Worm (Caenorhabditis elegans) whole organism, midembryonic: ENCODE data around the gene wdr-5.2.

Experiments
- T22C8.4 ChIP-seq: fragments of 200-800 bp; sonication (Bioruptor generic); IDR thresholded peaks from 2 replicates; pipeline ENCODE4 v1.3.6; 2022; ENCODE audit warnings: missing genetic modification characterization, missing compliant biosample characterization
- cog-1 ChIP-seq: sonication (generic microtip); optimal IDR thresholded peaks from 2 replicates; lab custom pipeline; 2016; ENCODE audit warnings: missing genetic modification characterization, missing compliant biosample characterization
- flt-1 ChIP-seq: fragments of 200-800 bp; sonication (Bioruptor generic); IDR thresholded peaks from 2 replicates; pipeline ENCODE4 v1.3.6; 2022; ENCODE audit warnings: missing genetic modification characterization, missing compliant biosample characterization
- klf-2 ChIP-seq: fragments of 200-800 bp; sonication (Bioruptor generic); conservative IDR thresholded peaks from 2 replicates; pipeline ENCODE4 v1.3.6; 2022; ENCODE audit warnings: missing genetic modification reagents, missing genetic modification characterization, missing compliant biosample characterization
- med-1 ChIP-seq: sonication (generic microtip); optimal IDR thresholded peaks from 2 replicates; lab custom pipeline; 2017; ENCODE audit warnings: missing genetic modification characterization, mild to moderate bottlenecking, missing compliant biosample characterization, antibody characterized with exemption, missing genetic modification reagents; ENCODE audit not compliant: insufficient read depth
- ref-1 ChIP-seq: fragments of 200-800 bp; sonication (Bioruptor generic); conservative IDR thresholded peaks from 2 replicates; pipeline ENCODE4 v1.3.6; 2022; ENCODE audit warnings: missing genetic modification reagents, missing genetic modification characterization, missing compliant biosample characterization
- tab-1 ChIP-seq: fragments of 200-800 bp; sonication (Bioruptor generic); IDR thresholded peaks from 2 replicates; pipeline ENCODE4 v1.3.6; 2022; ENCODE audit warnings: missing genetic modification characterization, missing compliant biosample characterization
- ztf-23 ChIP-seq: fragments of 200-800 bp; sonication (Bioruptor generic); IDR thresholded peaks from 2 replicates; pipeline ENCODE4 v1.3.6; 2022; ENCODE audit warnings: missing genetic modification reagents, missing genetic modification characterization, missing compliant biosample characterization
- ztf-29 ChIP-seq: fragments of 200-800 bp; sonication (Bioruptor generic); IDR thresholded peaks from 2 replicates; pipeline ENCODE4 v1.3.6; 2022; ENCODE audit warnings: missing genetic modification reagents, missing genetic modification characterization, missing compliant biosample characterization

The wdr-5.2 gene

DNA sequence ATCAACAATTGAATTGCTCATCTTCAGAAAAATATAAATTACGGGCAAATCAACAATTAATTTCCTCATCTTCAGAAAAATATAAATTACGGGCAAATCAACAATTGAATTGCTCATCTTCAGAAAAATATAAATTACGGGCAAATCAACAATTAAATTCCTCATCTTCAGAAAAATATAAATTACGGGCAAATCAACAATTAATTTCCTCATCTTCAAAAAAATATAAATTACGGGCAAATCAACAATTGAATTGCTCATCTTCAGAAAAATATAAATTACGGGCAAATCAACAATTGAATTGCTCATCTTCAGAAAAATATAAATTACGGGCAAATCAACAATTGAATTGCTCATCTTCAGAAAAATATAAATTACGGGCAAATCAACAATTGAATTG is 36.8 kb downstream of the wdr-5.2 start:
- TF ChIP-seq tab-1 (GFP tag; lab: Robert Waterston, UW), result peak; percentile 66; the same call in 1 of the 2 replicates

DNA sequence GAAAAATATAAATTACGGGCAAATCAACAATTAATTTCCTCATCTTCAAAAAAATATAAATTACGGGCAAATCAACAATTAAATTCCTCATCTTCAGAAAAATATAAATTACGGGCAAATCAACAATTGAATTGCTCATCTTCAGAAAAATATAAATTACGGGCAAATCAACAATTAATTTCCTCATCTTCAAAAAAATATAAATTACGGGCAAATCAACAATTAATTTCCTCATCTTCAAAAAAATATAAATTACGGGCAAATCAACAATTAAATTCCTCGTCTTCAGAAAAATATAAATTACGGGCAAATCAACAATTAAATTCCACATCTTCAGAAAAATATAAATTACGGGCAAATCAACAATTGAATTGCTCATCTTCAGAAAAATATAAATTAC is 37.8 kb downstream of the wdr-5.2 start:
- TF ChIP-seq flt-1 (GFP tag; lab: Robert Waterston, UW), result peak; percentile 29; the same call in 1 of the 2 replicates

DNA sequence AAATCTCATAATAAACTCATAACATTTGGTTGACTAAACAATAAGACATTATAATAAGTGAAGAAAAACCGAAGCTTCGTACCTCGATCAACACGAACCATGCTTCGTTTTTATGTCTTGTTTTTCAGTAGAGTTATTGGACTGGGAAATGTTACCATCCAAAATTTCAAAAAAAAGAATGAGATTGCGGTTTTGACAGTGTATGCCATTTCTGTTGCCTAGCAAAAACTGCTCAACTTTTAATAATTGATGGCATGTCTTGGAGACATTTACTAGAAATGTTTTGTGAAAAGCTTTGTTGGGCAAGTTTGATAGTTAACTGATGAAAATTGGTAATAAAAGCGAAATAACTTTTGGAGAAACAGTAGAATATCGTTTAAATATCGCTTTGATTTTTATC is 45.3 kb downstream of the wdr-5.2 start, which contains the start of gene Y60A9.1:
Y60A9.1 (minus strand) TSS at position 101 of the 400 bp plus-strand sequence.
- TF ChIP-seq klf-2 (GFP tag; lab: Robert Waterston, UW) (no peak), med-1 (GFP tag; lab: Kevin White, UChicago) (no peak), cog-1 (tag; lab: Kevin White, UChicago) (no peak), ztf-23 (no peak), ztf-29 (GFP tag; lab: Robert Waterston, UW) (no peak), flt-1 (GFP tag; lab: Robert Waterston, UW) (no peak), tab-1 (GFP tag; lab: Robert Waterston, UW) (no peak), T22C8.4 (no peak), ref-1 (GFP tag; lab: Robert Waterston, UW) (no peak)

DNA sequence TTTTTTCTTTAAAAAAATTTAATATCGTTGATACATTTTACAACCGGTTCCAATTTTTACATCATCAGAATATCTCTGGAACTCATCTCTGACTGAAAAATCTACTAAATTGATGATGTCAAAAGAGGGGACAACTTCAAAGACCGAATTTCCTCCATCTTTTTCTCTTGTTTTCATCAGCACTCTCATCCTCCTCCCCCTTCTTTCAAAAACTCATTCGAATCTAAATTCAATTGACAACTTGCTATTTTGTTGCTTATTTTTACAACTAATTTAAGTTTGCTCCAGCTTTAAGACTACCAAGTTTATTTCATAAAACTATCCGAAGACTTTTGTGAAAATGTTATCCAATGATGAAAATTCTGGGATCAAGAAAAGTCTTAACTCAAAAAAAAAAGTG is 49.1 kb downstream of the wdr-5.2 start:
- TF ChIP-seq ztf-23 (no peak), tab-1 (GFP tag; lab: Robert Waterston, UW) (no peak), T22C8.4 (no peak), flt-1 (GFP tag; lab: Robert Waterston, UW) (no peak), med-1 (GFP tag; lab: Kevin White, UChicago) (no peak), ref-1 (GFP tag; lab: Robert Waterston, UW) (no peak), cog-1 (tag; lab: Kevin White, UChicago) (no peak), ztf-29 (GFP tag; lab: Robert Waterston, UW) (no peak), klf-2 (GFP tag; lab: Robert Waterston, UW) (no peak)

DNA sequence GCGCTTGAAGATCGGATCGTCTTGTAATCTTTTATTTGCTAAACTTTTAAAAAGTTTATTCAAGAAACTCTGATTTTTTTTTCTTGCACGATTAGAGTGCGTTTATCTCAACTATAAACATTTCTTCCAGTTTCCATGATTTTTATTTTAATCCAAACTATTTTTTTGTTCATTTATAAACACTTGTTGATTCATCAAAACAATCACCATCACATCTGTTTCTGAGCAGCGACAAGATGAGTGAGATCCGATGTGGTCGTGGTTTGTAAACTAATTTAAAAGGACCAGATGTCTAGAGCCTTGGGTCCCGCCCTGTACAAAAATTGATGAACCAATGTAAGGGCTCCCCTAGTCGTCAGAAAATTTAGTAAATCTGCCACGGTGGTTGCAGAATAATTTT is 51.3 kb downstream of the wdr-5.2 start:
- TF ChIP-seq ref-1 (GFP tag; lab: Robert Waterston, UW), result no peak
- TF ChIP-seq tab-1 (GFP tag; lab: Robert Waterston, UW), result no peak
- no peak for TF ChIP-seq ztf-23
- TF ChIP-seq med-1 (GFP tag; lab: Kevin White, UChicago), result no peak
- TF ChIP-seq ztf-29 (GFP tag; lab: Robert Waterston, UW), result no peak
- no peak for TF ChIP-seq cog-1 (tag; lab: Kevin White, UChicago)
- no peak for TF ChIP-seq T22C8.4
- no peak for TF ChIP-seq klf-2 (GFP tag; lab: Robert Waterston, UW)
